Worm (Caenorhabditis elegans): Measurements from ENCODE around the gene str-233.

str-233 gene

ce11 chrV:15974836-15975235 lies 34.6 kb downstream of the str-233 start, which contains the start of gene sru-22:
sru-22 (minus strand) TSS chrV:15974936.
- TF ChIP-seq nhr-41 (GFP tag; IDR thresholded peaks at IDR 0.05) (no peak), aha-1 (tag) (peak; percentile 4), F37D6.2 (tag; optimal IDR thresholded peaks at IDR 0.05) (no peak), daf-19 (GFP tag; conservative IDR thresholded peaks at IDR 0.05) (no peak), daf-8 (GFP tag; IDR thresholded peaks at IDR 0.05) (no peak)

- TF ChIP-seq duxl-1 (tag; optimal IDR thresholded peaks at IDR 0.05; ENCODE audit: poor library complexity) (no peak), spr-1 (tag; optimal IDR thresholded peaks at IDR 0.05) (no peak), nhr-48 (tag; optimal IDR thresholded peaks at IDR 0.05) (no peak), daf-16 (GFP tag; optimal IDR thresholded peaks at IDR 0.05) (no peak), daf-16 (tag; optimal IDR thresholded peaks at IDR 0.05) (no peak), mep-1 (tag; optimal IDR thresholded peaks at IDR 0.05) (no peak), fos-1 (tag; optimal IDR thresholded peaks at IDR 0.05) (no peak), Y75B8A.6 (GFP tag; IDR thresholded peaks at IDR 0.05) (no peak), hlh-30 (tag; optimal IDR thresholded peaks at IDR 0.05; ENCODE audit: insufficient read depth) (no peak), lin-1 (GFP tag; IDR thresholded peaks at IDR 0.05) (no peak), hmg-1.1 (GFP tag; IDR thresholded peaks at IDR 0.05) (no peak), nhr-6 (tag; optimal IDR thresholded peaks at IDR 0.05) (no peak)
These were observed 37.0 kb downstream of the str-233 start, which contains the start of gene sru-23 for ce11 chrV:15972484-15972883. sru-23 (minus strand) TSS chrV:15972584.

- no peak for TF ChIP-seq mdt-29 (GFP tag; IDR thresholded peaks at IDR 0.05)
- no peak for TF ChIP-seq F37D6.2 (tag; optimal IDR thresholded peaks at IDR 0.05)
- TF ChIP-seq ZK337.2 (GFP tag; IDR thresholded peaks at IDR 0.05): no peak
- peak in 1 of 2 experiments; percentile 97 for TF ChIP-seq unc-62 (GFP tag; optimal IDR thresholded peaks at IDR 0.05 in 1 of 2)
- TF ChIP-seq unc-62 (tag; optimal IDR thresholded peaks at IDR 0.05): no peak
These were observed 38.6 kb downstream of the str-233 start for ce11 chrV:15970820-15971219.

ce11 chrV:15969653-15970052 lies 39.8 kb downstream of the str-233 start, which contains the start of gene F36G9.7:
F36G9.7 (minus strand) TSS chrV:15969753.
- TF ChIP-seq ces-1 (GFP tag; optimal IDR thresholded peaks at IDR 0.05) (no peak), R02D3.7 (tag; optimal IDR thresholded peaks at IDR 0.05) (no peak), nhr-48 (tag; optimal IDR thresholded peaks at IDR 0.05) (no peak), snpc-4 (tag; optimal IDR thresholded peaks at IDR 0.05) (no peak), ztf-7 (tag; optimal IDR thresholded peaks at IDR 0.05) (no peak), saeg-2 (GFP tag; IDR thresholded peaks at IDR 0.05) (no peak), unc-62 (GFP tag; optimal IDR thresholded peaks at IDR 0.05 in 1 of 2) (no peak), unc-62 (tag; optimal IDR thresholded peaks at IDR 0.05) (no peak), F44E2.7 (GFP tag; IDR thresholded peaks at IDR 0.05) (no peak), F26F4.8 (GFP tag; conservative IDR thresholded peaks at IDR 0.05) (no peak), lin-38 (GFP tag; IDR thresholded peaks at IDR 0.05) (no peak), spr-3 (GFP tag; optimal IDR thresholded peaks at IDR 0.05) (no peak), ceh-44 (GFP tag; IDR thresholded peaks at IDR 0.05) (no peak), hlh-11 (tag; optimal IDR thresholded peaks at IDR 0.05) (no peak), ama-1 (optimal IDR thresholded peaks at IDR 0.05) (no peak), daf-19 (GFP tag; conservative IDR thresholded peaks at IDR 0.05) (no peak), lim-7 (GFP tag; IDR thresholded peaks at IDR 0.05) (no peak), snpc-1.2 (GFP tag; IDR thresholded peaks at IDR 0.05) (no peak), lin-39 (tag; optimal IDR thresholded peaks at IDR 0.05) (no peak), nhr-25 (tag; optimal IDR thresholded peaks at IDR 0.05; ENCODE audit: borderline replicate concordance, insufficient read depth) (no peak)

Data from whole organism, L4 larva.